Worm (Caenorhabditis elegans): ENCODE results near the gene Y105C5B.9.

- TF ChIP-seq elt-2 (tag; optimal IDR thresholded peaks at IDR 0.05) (no peak), pqm-1 (tag; optimal IDR thresholded peaks at IDR 0.05) (no peak), ama-1 (optimal IDR thresholded peaks at IDR 0.05) (no peak), ets-4 (tag; optimal IDR thresholded peaks at IDR 0.05) (no peak), dmd-4 (tag; optimal IDR thresholded peaks at IDR 0.05; ENCODE audit: borderline replicate concordance) (no peak), hlh-8 (tag; optimal IDR thresholded peaks at IDR 0.05) (no peak), fkh-10 (GFP tag; optimal IDR thresholded peaks at IDR 0.05) (no peak), hlh-15 (tag; optimal IDR thresholded peaks at IDR 0.05) (no peak), K02D7.2 (tag; optimal IDR thresholded peaks at IDR 0.05) (no peak), tbx-2 (tag; optimal IDR thresholded peaks at IDR 0.05) (no peak)
Measured at ce11 chrIV:15962801-15963200, 32.4 kb downstream of the Y105C5B.9 start, which contains the start of gene Y105C5B.17.

All from whole organism, late embryonic.